Worm (Caenorhabditis elegans): ENCODE data around the gene faah-4.

DNA sequence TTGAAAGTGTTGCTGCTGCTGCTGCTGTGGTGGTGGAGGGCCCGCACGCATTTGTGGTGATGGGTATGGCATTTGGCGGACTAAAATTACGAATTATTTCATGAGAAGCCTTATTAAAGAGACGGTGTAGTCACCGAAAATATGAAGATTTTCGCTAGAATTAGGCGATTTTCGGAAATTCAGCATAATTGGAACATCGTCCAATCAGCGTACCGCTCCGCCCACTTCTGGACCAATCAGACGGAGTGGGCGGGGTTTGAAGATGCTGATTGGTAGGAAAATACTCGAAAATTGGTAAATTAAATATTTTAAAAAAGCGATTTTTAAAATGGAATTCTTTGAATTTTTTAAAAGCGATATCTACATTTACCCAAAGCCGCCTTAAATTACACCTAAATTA, 43.6 kb downstream of the faah-4 start:
- no peak for TF ChIP-seq lin-13 (GFP tag; optimal IDR thresholded peaks at IDR 0.05)
- TF ChIP-seq snpc-4 (tag; optimal IDR thresholded peaks at IDR 0.05) = no peak
- no peak for TF ChIP-seq lsy-2 (tag; optimal IDR thresholded peaks at IDR 0.05)
- TF ChIP-seq unc-62 (GFP tag; optimal IDR thresholded peaks at IDR 0.05) = no peak
- no peak for TF ChIP-seq nhr-237 (tag; optimal IDR thresholded peaks at IDR 0.05)

All from whole organism, L2 larva.